Worm (Caenorhabditis elegans): ENCODE results near the gene Y6D1A.2.

Gene Y6D1A.2

DNA sequence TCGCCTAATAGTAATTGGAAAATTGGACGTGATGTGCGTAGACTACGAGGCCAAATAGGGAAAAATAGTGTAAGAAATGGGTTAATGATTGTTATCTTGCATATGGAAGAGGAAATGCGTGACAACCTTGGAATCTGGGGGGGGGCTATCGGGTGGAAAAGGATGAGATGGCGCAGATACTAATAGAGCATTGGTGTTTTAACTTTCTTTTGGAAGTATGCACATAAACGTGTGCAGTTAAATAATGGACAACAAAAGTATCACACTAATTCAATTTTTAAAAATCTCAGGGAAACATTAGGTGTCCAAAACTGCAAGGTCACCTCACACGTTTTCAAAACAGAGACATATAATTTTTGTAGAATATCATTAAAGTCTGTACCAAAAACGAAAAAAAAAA is at the start of gene Y6D1A.2:
TSS of gene Y6D1A.2 (minus strand) at position 101 of the 400 bp plus-strand sequence.
- TF ChIP-seq unc-62 (GFP tag; optimal IDR thresholded peaks at IDR 0.05), result no peak

DNA sequence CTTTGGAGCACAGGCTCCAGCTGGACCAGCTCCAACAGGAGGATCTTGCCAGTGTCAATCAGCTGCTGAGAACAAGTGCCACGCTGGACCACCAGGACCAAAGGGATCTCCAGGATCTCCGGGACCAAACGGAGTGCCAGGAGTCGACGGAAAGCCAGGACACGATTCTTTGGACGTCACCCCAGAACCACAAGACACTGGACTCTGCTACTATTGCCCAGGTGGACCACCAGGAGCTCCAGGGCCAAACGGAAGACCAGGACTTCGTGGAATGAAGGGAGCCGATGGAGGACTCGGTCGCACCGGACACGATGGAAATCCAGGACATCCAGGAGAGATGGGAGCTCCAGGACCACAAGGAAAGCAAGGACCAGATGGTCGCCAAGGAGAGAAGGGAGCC is 49.2 kb upstream of the Y6D1A.2 start:
- no peak for TF ChIP-seq unc-62 (GFP tag; optimal IDR thresholded peaks at IDR 0.05)

DNA sequence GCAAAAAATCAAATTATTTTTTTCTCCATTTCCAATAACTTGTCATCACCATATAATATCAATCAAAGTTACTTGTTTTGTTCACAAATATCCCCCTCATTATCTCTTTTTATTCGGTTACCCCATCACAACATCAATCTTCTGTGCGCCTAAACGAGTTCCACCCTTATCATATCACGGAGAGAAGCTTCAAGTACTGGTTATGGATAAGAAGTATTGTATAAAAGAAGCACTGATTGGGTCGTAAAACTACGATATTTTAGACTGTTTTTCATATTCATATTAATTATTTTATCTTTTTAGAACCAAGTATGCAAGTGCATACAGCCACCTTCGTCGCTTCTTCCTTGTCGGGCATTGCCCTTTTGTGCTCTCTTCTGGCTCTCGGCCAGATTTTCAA is 48.5 kb upstream of the Y6D1A.2 start, which contains the start of gene col-84:
TSS of gene col-84 (plus strand) at position 301 of the 400 bp plus-strand sequence.
- no peak for TF ChIP-seq unc-62 (GFP tag; optimal IDR thresholded peaks at IDR 0.05)

DNA sequence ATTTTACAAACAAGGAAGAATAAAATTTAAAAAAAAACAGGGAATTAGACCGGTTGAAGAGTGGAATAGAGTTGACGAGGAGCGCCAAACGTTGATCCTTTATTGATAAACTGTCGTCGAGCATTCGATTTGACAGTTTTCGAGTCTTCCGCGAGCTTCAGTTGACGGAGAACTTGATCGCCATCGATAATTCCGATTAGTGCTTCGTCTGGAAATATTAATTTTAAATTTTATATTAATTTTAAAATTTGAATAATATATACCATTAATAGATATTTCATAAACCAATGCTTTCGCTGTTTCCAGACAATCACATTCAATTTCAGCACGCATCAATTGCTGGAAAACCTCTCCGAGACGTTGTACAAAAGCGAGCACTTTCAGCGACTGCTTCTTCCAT is 45.9 kb upstream of the Y6D1A.2 start, which contains the start of gene K12D12.4:
TSS of gene K12D12.4 (minus strand) at position 101 of the 400 bp plus-strand sequence.
- no peak for TF ChIP-seq unc-62 (GFP tag; optimal IDR thresholded peaks at IDR 0.05)

DNA sequence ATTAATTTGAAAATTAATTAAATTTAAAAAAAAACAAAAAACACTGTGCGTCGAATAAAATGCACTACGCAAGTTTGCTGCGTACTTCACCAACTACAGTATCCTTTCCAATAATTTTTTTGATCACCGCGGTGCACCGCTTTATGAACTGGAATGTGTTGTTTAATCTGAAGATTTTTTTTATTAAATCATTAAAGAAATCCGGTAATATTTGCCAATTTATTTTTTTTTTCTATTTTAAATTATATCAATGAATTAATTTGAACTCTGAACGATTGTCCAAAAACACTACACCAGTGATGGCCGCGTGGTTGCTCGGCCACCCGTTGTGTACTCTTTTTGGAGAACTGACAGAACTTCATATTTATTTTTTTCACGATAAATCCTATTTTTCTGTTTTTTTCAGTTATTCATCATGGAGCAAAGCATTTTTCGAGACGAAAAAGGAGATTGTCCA is 40.9 kb upstream of the Y6D1A.2 start, which contains the start of gene K12D12.5:
TSS of gene K12D12.5 (plus strand) at position 407 of the 457 bp plus-strand sequence.
- no peak for TF ChIP-seq unc-62 (GFP tag; optimal IDR thresholded peaks at IDR 0.05)

DNA sequence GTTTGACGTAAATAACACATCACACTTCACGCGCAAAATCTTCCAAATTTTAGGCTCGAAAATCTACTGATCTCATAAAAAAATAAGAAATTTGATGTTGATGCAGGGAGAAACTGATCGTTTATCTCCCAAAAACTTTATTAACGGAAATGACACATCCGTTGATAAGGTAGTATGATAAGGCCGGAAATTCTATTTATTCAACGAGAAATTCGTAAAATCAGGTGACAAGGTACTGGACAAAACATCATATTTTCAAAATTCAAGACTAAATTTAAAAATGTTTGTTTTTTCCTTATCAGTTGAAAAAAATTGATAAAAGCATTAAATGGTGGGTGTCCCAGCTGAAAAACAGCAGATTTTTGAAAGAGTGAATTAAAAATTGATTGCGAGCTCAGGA is 40.1 kb upstream of the Y6D1A.2 start:
- no peak for TF ChIP-seq unc-62 (GFP tag; optimal IDR thresholded peaks at IDR 0.05)

DNA sequence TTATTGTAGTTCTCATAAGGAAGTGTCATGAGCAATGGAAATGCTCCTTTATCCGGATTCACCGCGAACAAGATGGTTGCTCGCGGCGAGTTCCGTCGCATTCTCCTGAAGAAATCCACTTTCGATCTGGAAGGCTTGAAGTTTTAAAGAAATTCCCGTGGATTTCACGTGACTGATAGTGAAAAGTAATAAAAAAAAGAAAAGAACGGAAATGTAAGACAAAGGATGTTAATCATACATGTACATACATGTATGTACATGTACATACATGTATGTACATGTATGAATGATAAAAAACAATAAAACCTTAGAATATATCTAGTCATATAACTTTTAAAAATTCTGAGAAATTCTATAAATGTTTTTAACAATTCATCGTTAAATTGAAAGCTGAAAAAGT is 36.6 kb upstream of the Y6D1A.2 start, which contains the start of gene clh-1:
TSS of gene clh-1 (minus strand) at position 101 of the 400 bp plus-strand sequence.
- TF ChIP-seq unc-62 (GFP tag; optimal IDR thresholded peaks at IDR 0.05), result no peak

DNA sequence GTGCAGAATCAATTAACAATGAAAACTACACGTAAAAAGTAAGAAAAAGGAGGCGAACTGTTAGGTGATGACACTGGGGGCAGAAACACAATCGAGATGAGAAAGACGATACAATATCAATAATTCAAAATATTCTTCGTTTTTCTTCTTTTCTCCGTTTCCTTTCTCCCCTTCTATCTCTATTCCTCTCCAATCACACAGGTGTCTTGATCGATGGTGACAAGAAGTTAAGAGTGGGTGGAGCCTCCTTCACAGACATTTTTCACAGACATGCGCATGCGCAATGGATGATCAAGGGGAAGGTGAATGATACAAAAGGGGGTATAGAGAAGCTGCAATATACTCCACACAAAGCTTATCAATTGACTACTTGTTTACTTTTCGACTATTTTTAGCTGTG is 35.0 kb upstream of the Y6D1A.2 start:
- no peak for TF ChIP-seq unc-62 (GFP tag; optimal IDR thresholded peaks at IDR 0.05)

DNA sequence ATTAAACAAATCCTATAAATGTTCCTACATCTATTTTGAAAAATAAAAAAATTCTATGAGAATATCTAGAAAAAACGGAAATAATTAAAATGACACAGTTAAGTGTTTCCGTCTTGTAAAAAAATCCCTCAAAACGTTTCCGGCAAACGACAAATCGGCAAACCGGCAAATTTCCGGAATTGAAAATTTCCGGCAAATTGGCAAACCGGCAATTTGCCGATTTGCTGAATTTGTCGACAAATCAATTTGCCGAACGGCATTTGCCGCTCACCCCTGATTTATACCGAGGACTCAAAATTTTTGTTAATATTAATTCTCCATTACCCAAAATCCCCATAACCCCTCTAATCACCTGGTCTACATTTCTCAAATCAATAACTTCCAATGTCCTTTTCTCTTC is 33.4 kb upstream of the Y6D1A.2 start:
- TF ChIP-seq unc-62 (GFP tag; optimal IDR thresholded peaks at IDR 0.05), result no peak

DNA sequence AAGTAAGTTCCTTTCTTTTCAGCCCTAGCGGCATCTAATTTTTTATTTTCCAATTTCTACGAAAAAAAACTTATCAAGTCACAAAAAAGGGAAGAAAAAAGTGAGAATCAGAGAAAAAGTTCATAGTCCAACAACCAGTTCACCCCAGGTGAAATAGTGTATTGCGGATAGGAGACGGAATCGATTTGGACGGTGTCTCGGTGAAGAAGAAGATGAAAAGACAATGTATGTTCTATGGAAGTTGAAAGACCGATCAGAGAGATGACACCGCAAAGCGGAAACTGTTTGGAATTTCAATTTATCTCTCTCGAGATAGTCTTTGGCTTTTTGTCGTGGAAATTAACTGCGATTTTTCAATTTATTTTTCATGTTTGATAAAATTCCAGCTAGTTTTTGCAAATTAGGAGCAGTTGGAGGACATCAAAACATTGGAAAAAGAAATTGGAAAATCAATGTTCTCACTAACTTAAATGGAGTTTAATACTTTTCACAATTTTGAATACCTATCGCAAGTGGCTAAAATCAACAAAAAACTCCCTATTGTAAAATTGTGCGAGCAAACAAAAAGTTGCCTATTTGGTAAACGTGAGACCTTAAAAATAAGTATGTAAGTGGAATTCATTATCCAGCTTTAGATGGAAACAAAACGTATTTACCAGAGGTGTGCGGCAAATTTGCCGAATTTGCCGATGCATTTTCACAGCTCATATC is 32.6 kb upstream of the Y6D1A.2 start:
- TF ChIP-seq unc-62 (GFP tag; optimal IDR thresholded peaks at IDR 0.05), result no peak

DNA sequence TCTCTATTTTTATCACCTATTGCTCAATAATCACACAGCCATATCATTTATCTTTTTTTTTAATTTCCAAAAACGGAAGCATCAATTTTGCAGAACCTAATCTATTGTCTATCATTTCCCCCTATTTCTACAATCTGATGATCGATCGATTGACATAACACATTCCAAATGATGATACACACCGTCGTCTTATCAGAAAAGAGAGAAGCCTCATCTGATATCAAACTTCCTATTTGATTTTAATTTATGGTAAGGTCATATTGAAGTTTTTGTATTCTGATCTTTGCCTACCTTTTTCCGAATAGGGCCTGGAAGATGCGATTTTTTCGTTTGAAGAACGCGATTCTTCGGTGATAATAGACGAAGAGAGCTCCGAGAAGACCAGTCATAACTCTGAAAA is 29.8 kb upstream of the Y6D1A.2 start:
- TF ChIP-seq unc-62 (GFP tag; optimal IDR thresholded peaks at IDR 0.05), result no peak

DNA sequence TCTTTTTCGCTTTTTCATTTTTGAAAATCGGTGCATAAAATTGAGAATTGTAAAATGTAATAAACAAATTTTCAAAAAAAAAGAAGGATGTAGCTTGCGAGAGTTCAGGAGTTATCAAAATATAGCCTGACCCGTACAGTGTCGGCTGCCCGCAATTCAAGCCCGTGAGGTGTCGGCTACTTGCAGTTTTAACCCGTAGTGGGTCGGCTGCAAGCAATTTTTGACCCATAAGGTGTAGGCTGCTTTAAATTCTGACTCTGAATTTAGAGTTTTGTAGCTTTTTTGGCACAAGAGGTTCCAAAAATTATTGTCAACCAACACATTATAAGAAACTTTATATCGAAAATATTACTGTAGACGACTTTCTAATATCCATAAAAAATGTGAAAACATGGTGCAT is 26.2 kb upstream of the Y6D1A.2 start:
- TF ChIP-seq unc-62 (GFP tag; optimal IDR thresholded peaks at IDR 0.05), result no peak

DNA sequence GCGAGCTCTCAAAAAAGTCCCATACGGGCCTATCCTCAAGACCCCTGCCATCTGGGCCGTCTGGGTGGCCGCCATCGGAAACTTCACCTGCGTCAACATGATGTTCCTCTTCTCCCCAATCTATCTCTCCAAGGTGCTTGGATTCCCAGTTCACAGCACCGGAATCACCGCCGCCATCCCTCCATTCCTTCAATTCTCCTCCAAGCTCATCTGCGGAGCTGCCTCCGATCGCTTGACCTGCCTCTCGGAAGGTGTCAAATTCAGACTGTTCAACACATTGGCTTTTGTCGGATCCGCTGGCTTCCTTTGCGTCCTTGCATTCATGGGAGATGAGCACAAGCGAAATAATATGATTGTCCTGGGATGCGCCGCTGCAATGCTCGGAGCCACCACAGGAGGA is 25.3 kb upstream of the Y6D1A.2 start:
- TF ChIP-seq unc-62 (GFP tag; optimal IDR thresholded peaks at IDR 0.05), result no peak

DNA sequence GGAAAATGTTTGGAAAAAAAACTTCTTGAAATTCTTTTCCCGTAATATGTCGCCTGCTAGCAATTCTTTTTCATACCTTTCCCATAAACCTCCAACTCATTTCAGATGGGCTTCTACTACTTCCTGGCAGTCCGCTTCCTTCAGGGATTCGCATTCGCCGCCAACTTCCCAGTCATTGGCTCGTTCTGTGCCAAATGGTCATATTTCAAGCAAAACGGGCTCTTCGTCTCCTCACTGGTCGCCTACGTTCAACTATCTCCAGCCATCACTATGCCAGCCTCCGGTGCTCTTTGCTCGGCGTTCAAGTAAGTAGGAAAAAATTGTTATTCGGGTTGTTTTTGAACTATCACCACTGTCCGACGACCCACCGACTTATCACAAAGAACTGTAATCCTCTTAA is 24.3 kb upstream of the Y6D1A.2 start:
- TF ChIP-seq unc-62 (GFP tag; optimal IDR thresholded peaks at IDR 0.05), result no peak

DNA sequence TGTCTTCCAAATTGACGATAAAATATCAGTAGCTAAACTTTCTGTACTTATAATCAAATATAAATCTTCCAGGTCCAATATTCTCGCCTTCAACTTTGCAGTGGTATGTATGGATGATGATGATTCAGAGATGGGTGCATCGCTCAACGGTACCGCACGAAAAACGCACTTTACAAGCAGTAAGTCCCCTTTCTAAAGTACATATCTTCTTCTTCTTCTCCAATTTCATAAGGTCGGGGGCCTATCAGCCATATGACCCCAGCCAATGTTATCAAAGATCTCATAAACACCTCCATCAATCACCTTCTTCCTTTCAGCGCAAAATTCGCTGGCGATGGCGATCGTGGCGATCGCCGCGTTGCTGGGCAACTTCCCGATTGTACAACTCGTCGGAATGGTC is 23.7 kb upstream of the Y6D1A.2 start:
- TF ChIP-seq unc-62 (GFP tag; optimal IDR thresholded peaks at IDR 0.05), result no peak

DNA sequence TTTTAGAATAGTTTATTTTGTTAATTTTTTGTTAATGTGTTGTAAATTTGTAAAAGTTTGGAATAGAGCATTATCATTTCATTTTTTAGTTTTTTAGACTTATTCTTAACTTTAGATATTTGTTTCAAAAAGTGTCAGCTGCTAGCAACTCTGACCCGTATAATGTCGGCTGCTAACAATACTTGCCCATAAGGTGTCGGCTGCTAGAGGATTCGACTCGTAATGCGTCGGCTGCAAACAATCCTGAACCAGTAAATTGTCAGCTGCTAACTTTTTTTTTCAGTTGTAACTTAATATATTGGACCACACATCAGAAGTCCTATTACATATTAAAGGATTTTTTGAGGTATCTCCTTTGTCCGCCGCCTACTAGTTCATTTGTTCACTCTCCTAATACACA is 23.0 kb upstream of the Y6D1A.2 start:
- TF ChIP-seq unc-62 (GFP tag; optimal IDR thresholded peaks at IDR 0.05), result no peak

DNA sequence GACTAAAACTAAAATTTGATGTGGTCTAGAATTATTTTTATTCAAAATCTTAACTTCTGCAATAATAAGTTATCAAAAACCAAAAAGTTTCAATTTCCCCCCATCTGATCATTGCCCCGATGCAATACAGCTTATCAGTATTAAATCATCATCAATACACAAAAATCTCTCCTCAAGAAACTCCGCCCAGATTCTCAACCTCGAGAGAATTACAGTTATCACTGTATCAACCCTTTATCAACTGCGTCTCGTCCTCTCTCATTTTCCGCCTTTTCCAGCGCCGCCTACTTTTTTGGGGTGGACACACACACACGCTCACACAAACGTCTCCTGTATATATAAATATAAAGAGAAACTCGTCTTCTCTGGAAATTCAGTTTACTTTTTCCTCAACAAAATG is 22.6 kb upstream of the Y6D1A.2 start, which contains the start of gene T27D12.1:
TSS of gene T27D12.1 (plus strand) at position 301 of the 400 bp plus-strand sequence.
- no peak for TF ChIP-seq unc-62 (GFP tag; optimal IDR thresholded peaks at IDR 0.05)
